Worm (Caenorhabditis elegans): ENCODE results near the gene srsy-1.
"Not testable (repeated sequence)": the region's sequence is repeated elsewhere in the genome, so short reads cannot be mapped to it uniquely, and the experiment has no call there.

DNA sequence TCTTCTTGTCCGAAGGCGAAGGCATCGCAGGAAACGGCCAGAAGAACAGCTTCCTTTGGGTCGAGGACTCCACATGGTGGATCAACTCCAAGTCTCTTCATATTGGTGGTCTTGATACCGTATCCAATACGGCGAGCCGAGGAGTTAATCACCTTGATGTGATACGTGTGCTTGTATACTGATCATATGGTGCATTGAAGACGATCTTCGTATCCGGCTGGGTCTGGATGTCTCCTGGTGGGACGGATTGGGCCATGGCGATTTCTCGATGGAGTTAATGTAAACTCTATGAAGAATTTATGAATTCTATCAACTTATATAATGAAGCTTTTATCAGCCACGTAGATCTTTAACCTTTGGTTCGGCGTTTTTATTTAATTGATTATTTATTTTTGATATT is 598 bp upstream of the srsy-1 start, which contains the start of gene msp-74:
- not testable (repeated sequence) for TF ChIP-seq snpc-4 (GFP tag; optimal IDR thresholded peaks at IDR 0.05); snpc-4 (tag; optimal IDR thresholded peaks at IDR 0.05); ama-1 (optimal IDR thresholded peaks at IDR 0.05); ama-1 (GFP tag; optimal IDR thresholded peaks at IDR 0.05); akir-1 (GFP tag; optimal IDR thresholded peaks at IDR 0.05); madf-8 (GFP tag; conservative IDR thresholded peaks at IDR 0.05); ztf-25 (GFP tag; IDR thresholded peaks at IDR 0.05)

Measured in whole organism, young adult.